Fruit fly (Drosophila melanogaster): ENCODE results near the gene MTA1-like.

MTA1-like gene

dm6 chr3R:5659829-5660197 is 11.3 kb upstream of the MTA1-like start, which contains the start of gene CG2182 (continued):
- TF ChIP-seq inv (GFP tag; IDR thresholded peaks at IDR 0.05; ENCODE audit: partially characterized antibody) (peak; percentile 62), CG14014 (GFP tag; IDR thresholded peaks at IDR 0.05) (no peak), p53 (GFP tag; optimal IDR thresholded peaks at IDR 0.05) (no peak), CG10209 (GFP tag; optimal IDR thresholded peaks at IDR 0.05) (no peak), Poxn (GFP tag; IDR thresholded peaks at IDR 0.05) (no peak), HLH4C (GFP tag; IDR thresholded peaks at IDR 0.05; ENCODE audit: partially characterized antibody) (no peak; the same call in 1 of the 3 replicates), CG7372 (GFP tag; IDR thresholded peaks at IDR 0.05) (no peak), eve (GFP tag; optimal IDR thresholded peaks at IDR 0.05) (no peak), CG14965 (GFP tag; optimal IDR thresholded peaks at IDR 0.05; ENCODE audit: borderline replicate concordance) (no peak), vvl (GFP tag; IDR thresholded peaks at IDR 0.05) (no peak), Fer3 (tag; optimal IDR thresholded peaks at IDR 0.05) (no peak), CG7987 (GFP tag; optimal IDR thresholded peaks at IDR 0.05) (no peak), h (optimal IDR thresholded peaks at IDR 0.05) (no peak), CG6791 (GFP tag; IDR thresholded peaks at IDR 0.05; ENCODE audit: partially characterized antibody) (peak; percentile 86), CG32767 (GFP tag; IDR thresholded peaks at IDR 0.05) (no peak), bigmax (GFP tag; optimal IDR thresholded peaks at IDR 0.05) (no peak), ind (GFP tag; optimal IDR thresholded peaks at IDR 0.05) (no peak), klu (GFP tag; IDR thresholded peaks at IDR 0.05) (no peak), CG4424 (GFP tag; optimal IDR thresholded peaks at IDR 0.05) (no peak), toy (GFP tag; IDR thresholded peaks at IDR 0.05) (no peak), CG8359 (GFP tag; optimal IDR thresholded peaks at IDR 0.05; ENCODE audit: borderline replicate concordance) (no peak), CG4820 (GFP tag; optimal IDR thresholded peaks at IDR 0.05) (no peak)

dm6 chr3R:5658984-5659802 is 10.7 kb upstream of the MTA1-like start:
- no peak for TF ChIP-seq pzg (GFP tag; optimal IDR thresholded peaks at IDR 0.05)
- TF ChIP-seq peb (GFP tag; IDR thresholded peaks at IDR 0.05) = no peak
- 0 out of 3 replicates have a peak, but pooled peaks have one; percentile 25 for TF ChIP-seq Opbp (GFP tag; IDR thresholded peaks at IDR 0.05; ENCODE audit: partially characterized antibody)
- TF ChIP-seq CG10147 (GFP tag; optimal IDR thresholded peaks at IDR 0.05) = no peak
- no peak for TF ChIP-seq CG17359 (tag; optimal IDR thresholded peaks at IDR 0.05)
- TF ChIP-seq ttk (GFP tag; IDR thresholded peaks at IDR 0.05) = 0 out of 2 replicates have a peak, but pooled peaks have one; percentile 10
- peak; percentile 84 for TF ChIP-seq CG8478 (optimal IDR thresholded peaks at IDR 0.05)
- no peak for TF ChIP-seq slou (GFP tag; optimal IDR thresholded peaks at IDR 0.05)
- peak; percentile 24; the same call in 1 of the 2 replicates for TF ChIP-seq CG2129 (GFP tag; IDR thresholded peaks at IDR 0.05; ENCODE audit: partially characterized antibody)
- TF ChIP-seq lola (GFP tag; optimal IDR thresholded peaks at IDR 0.05) = no peak
- no peak for TF ChIP-seq CG6854 (GFP tag; optimal IDR thresholded peaks at IDR 0.05)
- peak; percentile 43; the same call in 1 of the 3 replicates for TF ChIP-seq dysf (GFP tag; IDR thresholded peaks at IDR 0.05)
- no peak for TF ChIP-seq nerfin-2 (GFP tag; IDR thresholded peaks at IDR 0.05; ENCODE audit: partially characterized antibody)
- TF ChIP-seq Dip3 (GFP tag; optimal IDR thresholded peaks at IDR 0.05) = no peak
- peak; percentile 37; the same call in 1 of the 3 replicates for TF ChIP-seq mld (GFP tag; IDR thresholded peaks at IDR 0.05; ENCODE audit: partially characterized antibody)
- no peak for TF ChIP-seq Hey (tag; optimal IDR thresholded peaks at IDR 0.05)
- TF ChIP-seq CG16815 (GFP tag; optimal IDR thresholded peaks at IDR 0.05) = no peak
- no peak for TF ChIP-seq hth (optimal IDR thresholded peaks at IDR 0.05)
- TF ChIP-seq ranshi (GFP tag; IDR thresholded peaks at IDR 0.05) = no peak
- no peak for TF ChIP-seq gfzf (GFP tag; optimal IDR thresholded peaks at IDR 0.05)
- peak; percentile 0 for TF ChIP-seq lilli (GFP tag; optimal IDR thresholded peaks at IDR 0.05)
- TF ChIP-seq CG2120 (GFP tag; optimal IDR thresholded peaks at IDR 0.05) = no peak
- 0 out of 3 replicates have a peak, but pooled peaks have one; percentile 16 for TF ChIP-seq CG17361 (GFP tag; IDR thresholded peaks at IDR 0.05)
- no peak for TF ChIP-seq luna (GFP tag; optimal IDR thresholded peaks at IDR 0.05)
- peak; percentile 49 for TF ChIP-seq BEAF-32 (GFP tag; optimal IDR thresholded peaks at IDR 0.05)
- TF ChIP-seq CG17612 (GFP tag; IDR thresholded peaks at IDR 0.05) = no peak
- peak; percentile 3 for TF ChIP-seq Antp (GFP tag; optimal IDR thresholded peaks at IDR 0.05)
- TF ChIP-seq schlank (tag; optimal IDR thresholded peaks at IDR 0.05) = no peak
